Fruit fly (Drosophila melanogaster): Measurements from ENCODE around the gene nullo.
A peak's percentile ranks its signal among the peaks of the same experiment; 100 is the strongest.

nullo gene

DNA sequence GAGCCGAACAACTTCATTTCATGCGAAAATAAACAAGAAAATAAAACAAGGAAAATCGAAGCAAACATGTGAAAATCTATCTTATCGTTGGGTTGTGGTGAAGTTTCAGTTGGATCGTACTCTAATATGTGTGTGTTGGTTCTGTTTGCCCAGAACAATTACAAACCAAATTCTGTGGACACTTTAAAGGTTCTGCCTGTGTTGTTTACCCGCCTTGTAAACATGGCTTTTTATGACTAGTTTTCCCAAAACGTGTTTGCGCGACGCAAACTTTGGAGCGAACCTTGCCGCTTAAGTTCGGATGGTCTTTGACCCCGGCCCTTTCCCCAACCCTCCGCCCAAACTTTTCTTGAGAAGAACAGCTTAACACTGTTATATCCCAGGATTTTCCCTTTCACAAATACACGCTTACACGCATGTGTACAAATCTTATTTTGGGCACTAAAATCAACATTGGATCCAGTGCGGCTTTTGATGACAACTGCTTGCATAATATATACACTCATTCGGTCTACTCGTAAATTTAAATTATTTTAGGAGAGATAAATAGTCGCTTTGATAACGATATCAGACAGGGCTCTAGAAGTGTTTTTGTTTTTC, 45.1 kb upstream of the nullo start (continued):
- no peak for TF ChIP-seq Hmx (GFP tag; optimal IDR thresholded peaks at IDR 0.05)
- TF ChIP-seq Dip2 (GFP tag; IDR thresholded peaks at IDR 0.05): no peak
- TF ChIP-seq CG18476 (GFP tag; optimal IDR thresholded peaks at IDR 0.05): peak; percentile 82
- no peak for TF ChIP-seq D (optimal IDR thresholded peaks at IDR 0.05)
- TF ChIP-seq D (GFP tag; optimal IDR thresholded peaks at IDR 0.05): peak; percentile 91
- TF ChIP-seq CG10654 (GFP tag; optimal IDR thresholded peaks at IDR 0.05): peak; percentile 76
- peak; percentile 83 for TF ChIP-seq CG12299 (tag; optimal IDR thresholded peaks at IDR 0.05)
- TF ChIP-seq CG7271 (tag; optimal IDR thresholded peaks at IDR 0.05): peak; percentile 80
- peak; percentile 84 for TF ChIP-seq BtbVII (GFP tag; optimal IDR thresholded peaks at IDR 0.05)
- TF ChIP-seq CG2712 (tag; optimal IDR thresholded peaks at IDR 0.05): peak; percentile 79
- TF ChIP-seq tap (tag; optimal IDR thresholded peaks at IDR 0.05): peak; percentile 69
- peak; percentile 92 for TF ChIP-seq ara (GFP tag; IDR thresholded peaks at IDR 0.05)
- peak; percentile 72 for TF ChIP-seq dm (GFP tag; optimal IDR thresholded peaks at IDR 0.05)
- peak; percentile 29; the same call in 1 of the 2 replicates for TF ChIP-seq lmd (GFP tag; IDR thresholded peaks at IDR 0.05)
- TF ChIP-seq nmo (GFP tag; optimal IDR thresholded peaks at IDR 0.05): peak; percentile 10
- TF ChIP-seq Sox100B (GFP tag; optimal IDR thresholded peaks at IDR 0.05): peak; percentile 85
- peak; percentile 93 for TF ChIP-seq Lhr (GFP tag; optimal IDR thresholded peaks at IDR 0.05)
- peak; percentile 88 for TF ChIP-seq btn (GFP tag; optimal IDR thresholded peaks at IDR 0.05)
- peak; percentile 72 for TF ChIP-seq CG4424 (GFP tag; optimal IDR thresholded peaks at IDR 0.05)
- TF ChIP-seq Dek (tag; optimal IDR thresholded peaks at IDR 0.05): peak; percentile 43
- peak; percentile 59 for TF ChIP-seq Myb (GFP tag; optimal IDR thresholded peaks at IDR 0.05)
- no peak for TF ChIP-seq zen2 (GFP tag; IDR thresholded peaks at IDR 0.05; ENCODE audit: partially characterized antibody)
- TF ChIP-seq gt (GFP tag; IDR thresholded peaks at IDR 0.05): no peak
- peak in 1 of 3 experiments; percentile 83 for TF ChIP-seq lola (GFP tag; optimal IDR thresholded peaks at IDR 0.05)
- peak; percentile 54 for TF ChIP-seq CG4282 (GFP tag; optimal IDR thresholded peaks at IDR 0.05)
- peak; percentile 50; the same call in 1 of the 2 replicates for TF ChIP-seq peb (GFP tag; IDR thresholded peaks at IDR 0.05)
- peak; percentile 90 for TF ChIP-seq CG10431 (GFP tag; optimal IDR thresholded peaks at IDR 0.05)
- TF ChIP-seq sc (optimal IDR thresholded peaks at IDR 0.05): no peak
- peak; percentile 90 for TF ChIP-seq sc (GFP tag; optimal IDR thresholded peaks at IDR 0.05)
- TF ChIP-seq Mad (GFP tag; optimal IDR thresholded peaks at IDR 0.05): peak; percentile 82
- peak; percentile 84 for TF ChIP-seq CG12659 (GFP tag; optimal IDR thresholded peaks at IDR 0.05)
- TF ChIP-seq Sin3A (optimal IDR thresholded peaks at IDR 0.05): no peak
- TF ChIP-seq CG14014 (GFP tag; IDR thresholded peaks at IDR 0.05): peak; percentile 81; the same call in 1 of the 2 replicates
- peak; percentile 54; the same call in 2 of the 3 replicates for TF ChIP-seq ase (GFP tag; IDR thresholded peaks at IDR 0.05)
- TF ChIP-seq CG11696 (GFP tag; IDR thresholded peaks at IDR 0.05): peak; percentile 44; the same call in 1 of the 2 replicates
- no peak for TF ChIP-seq hth (optimal IDR thresholded peaks at IDR 0.05)
- TF ChIP-seq CG2202 (tag; optimal IDR thresholded peaks at IDR 0.05): peak; percentile 97
- peak; percentile 84 for TF ChIP-seq gem (tag; optimal IDR thresholded peaks at IDR 0.05)
- TF ChIP-seq CG9437 (GFP tag; optimal IDR thresholded peaks at IDR 0.05): no peak
- peak; percentile 56 for TF ChIP-seq Hsf (GFP tag; optimal IDR thresholded peaks at IDR 0.05)
- TF ChIP-seq knrl (GFP tag; IDR thresholded peaks at IDR 0.05; ENCODE audit: partially characterized antibody): no peak
- peak; percentile 83 for TF ChIP-seq CG6254 (GFP tag; optimal IDR thresholded peaks at IDR 0.05)
- TF ChIP-seq gsb-n (tag; optimal IDR thresholded peaks at IDR 0.05): peak; percentile 92
- TF ChIP-seq Optix (GFP tag; IDR thresholded peaks at IDR 0.05): peak; percentile 72
- no peak for TF ChIP-seq Drgx (GFP tag; IDR thresholded peaks at IDR 0.05)
- TF ChIP-seq Nf-YA (GFP tag; IDR thresholded peaks at IDR 0.05): peak; percentile 39; the same call in 1 of the 2 replicates
- TF ChIP-seq toy (GFP tag; IDR thresholded peaks at IDR 0.05): peak; percentile 49; the same call in 1 of the 2 replicates
- TF ChIP-seq ro (GFP tag; IDR thresholded peaks at IDR 0.05): no peak
- TF ChIP-seq cwo (GFP tag; optimal IDR thresholded peaks at IDR 0.05): peak; percentile 61
- TF ChIP-seq bbx (GFP tag; IDR thresholded peaks at IDR 0.05; ENCODE audit: partially characterized antibody): no peak
- peak; percentile 65 for TF ChIP-seq CG6854 (GFP tag; optimal IDR thresholded peaks at IDR 0.05)
